Fruit fly (Drosophila melanogaster) whole organism, embryonic: ENCODE data around the gene CG6441.

ENCODE experiments used
- Adf1 ChIP-seq: fragments of 200-800 bp; sonication (Bioruptor generic); IDR thresholded peaks from 2 replicates; pipeline ENCODE4 v1.3.6; 2022; ENCODE audit warnings: missing biosample characterization, missing genetic modification characterization
- CG1024 ChIP-seq: fragments of 200-800 bp; sonication (Bioruptor generic); IDR thresholded peaks from 2 replicates; pipeline ENCODE4 v1.3.6; 2022; ENCODE audit warnings: missing biosample characterization, missing genetic modification characterization
- CG10431 ChIP-seq: fragments of 200-800 bp; sonication (Bioruptor generic); optimal IDR thresholded peaks from 3 replicates; lab custom pipeline; 2018; ENCODE audit warnings: missing biosample characterization, mild to moderate bottlenecking, missing genetic modification characterization
- CG10959 ChIP-seq: fragments of 200-800 bp; sonication (Bioruptor generic); IDR thresholded peaks from 2 replicates; pipeline ENCODE4 v1.3.6; 2022; ENCODE audit warnings: missing biosample characterization, missing genetic modification characterization
- CG11093 ChIP-seq: fragments of 200-800 bp; sonication (Bioruptor generic); IDR thresholded peaks from 3 replicates; pipeline ENCODE4 v1.3.6; 2022; ENCODE audit warnings: missing biosample characterization, missing genetic modification characterization
- CG14965 ChIP-seq: fragments of 200-800 bp; sonication (Bioruptor generic); optimal IDR thresholded peaks from 2 replicates; lab custom pipeline; 2016; ENCODE audit warnings: missing biosample characterization, missing genetic modification characterization, borderline replicate concordance
- CG1603 ChIP-seq: fragments of 200-800 bp; sonication (Bioruptor generic); optimal IDR thresholded peaks from 2 replicates; lab custom pipeline; 2019; ENCODE audit warnings: missing biosample characterization, mild to moderate bottlenecking, missing genetic modification characterization, moderate library complexity
- CG2678 ChIP-seq: fragments of 200-800 bp; sonication (Bioruptor generic); optimal IDR thresholded peaks from 3 replicates; lab custom pipeline; 2019; ENCODE audit warnings: missing biosample characterization, mild to moderate bottlenecking, missing genetic modification characterization, moderate library complexity
- CG31365 ChIP-seq: fragments of 200-800 bp; sonication (Bioruptor generic); optimal IDR thresholded peaks from 2 replicates; lab custom pipeline; 2018; ENCODE audit warnings: missing biosample characterization, mild to moderate bottlenecking, missing genetic modification characterization
- CG32532 ChIP-seq: fragments of 200-800 bp; sonication (Bioruptor generic); IDR thresholded peaks from 2 replicates; pipeline ENCODE4 v1.3.6; 2022; ENCODE audit warnings: missing biosample characterization, missing genetic modification characterization
- CG33213 ChIP-seq: fragments of 200-800 bp; sonication (Bioruptor generic); optimal IDR thresholded peaks from 3 replicates; lab custom pipeline; 2016; ENCODE audit warnings: missing biosample characterization, missing genetic modification characterization
- CG33557 ChIP-seq: fragments of 200-800 bp; sonication (Bioruptor generic); optimal IDR thresholded peaks from 2 replicates; lab custom pipeline; 2019; ENCODE audit warnings: missing biosample characterization, mild to moderate bottlenecking, missing genetic modification characterization, moderate library complexity
- CG34376 ChIP-seq: fragments of 200-800 bp; sonication (Bioruptor generic); optimal IDR thresholded peaks from 2 replicates; lab custom pipeline; 2018; ENCODE audit warnings: missing biosample characterization, mild to moderate bottlenecking, missing genetic modification characterization
- CG4730 ChIP-seq: fragments of 200-800 bp; sonication (Bioruptor generic); IDR thresholded peaks from 2 replicates; pipeline ENCODE4 v1.3.6; 2022; ENCODE audit warnings: missing biosample characterization, missing genetic modification characterization
- CG4820 ChIP-seq: fragments of 200-800 bp; sonication (Bioruptor generic); optimal IDR thresholded peaks from 3 replicates; lab custom pipeline; 2016; ENCODE audit warnings: missing biosample characterization, missing genetic modification characterization
- CG6254 ChIP-seq: fragments of 200-800 bp; sonication (Bioruptor generic); optimal IDR thresholded peaks from 3 replicates; lab custom pipeline; 2017; ENCODE audit warnings: mild to moderate bottlenecking, missing biosample characterization, missing genetic modification reagents, missing genetic modification characterization
- CG6654 ChIP-seq: fragments of 200-800 bp; sonication (Bioruptor generic); optimal IDR thresholded peaks from 2 replicates; lab custom pipeline; 2017; ENCODE audit warnings: missing biosample characterization, mild to moderate bottlenecking, missing genetic modification characterization
- CG7271 ChIP-seq: fragments of 200-800 bp; sonication (Bioruptor generic); optimal IDR thresholded peaks from 2 replicates; lab custom pipeline; 2018; ENCODE audit warnings: missing biosample characterization, mild to moderate bottlenecking, missing genetic modification characterization, moderate library complexity
- CG7963 ChIP-seq: fragments of 200-800 bp; sonication (Bioruptor generic); IDR thresholded peaks from 3 replicates; pipeline ENCODE4 v1.3.6; 2022; ENCODE audit warnings: missing biosample characterization, missing genetic modification characterization; ENCODE audit not compliant: partially characterized antibody
- CG8089 ChIP-seq: fragments of 200-800 bp; sonication (Bioruptor generic); optimal IDR thresholded peaks from 3 replicates; lab custom pipeline; 2016; ENCODE audit warnings: missing biosample characterization, missing genetic modification characterization
- CG9932 ChIP-seq: fragments of 200-800 bp; sonication (Bioruptor generic); IDR thresholded peaks from 2 replicates; pipeline ENCODE4 v1.3.6; 2022; ENCODE audit warnings: missing biosample characterization, missing genetic modification characterization
- CkIIα-i1 ChIP-seq: fragments of 200-800 bp; sonication (Bioruptor generic); IDR thresholded peaks from 2 replicates; pipeline ENCODE4 v1.3.6; 2022; ENCODE audit warnings: missing biosample characterization, missing genetic modification characterization
- Deaf1 ChIP-seq: fragments of 200-800 bp; optimal IDR thresholded peaks from 3 replicates; lab custom pipeline; 2019; ENCODE audit warnings: missing biosample characterization, mild to moderate bottlenecking, missing genetic modification characterization, moderate library complexity
- GATAe ChIP-seq: fragments of 200-800 bp; sonication (Bioruptor generic); conservative IDR thresholded peaks from 2 replicates; pipeline ENCODE4 v1.3.6; 2022; ENCODE audit warnings: missing biosample characterization, missing genetic modification characterization
- HLH54F ChIP-seq: fragments of 200-800 bp; sonication (Bioruptor generic); optimal IDR thresholded peaks from 3 replicates; lab custom pipeline; 2016; ENCODE audit warnings: missing biosample characterization, missing genetic modification characterization
- Hr39 ChIP-seq: fragments of >200 bp; optimal IDR thresholded peaks from 2 replicates; lab custom pipeline; 2017
- Hr78 ChIP-seq, 2 experiments: fragments of 200-800 bp in 1 of 2; fragments of >200 bp in 1 of 2; sonication (Bioruptor generic) in 1 of 2; optimal IDR thresholded peaks; 2 replicates each; lab custom pipeline; 2017 to 2019; ENCODE audit warnings: missing biosample characterization in 2 of 2, missing genetic modification characterization in 2 of 2, mild to moderate bottlenecking in 1 of 2, moderate library complexity in 1 of 2
- Hsf ChIP-seq: fragments of 200-800 bp; sonication (Bioruptor generic); optimal IDR thresholded peaks from 3 replicates; lab custom pipeline; 2016; ENCODE audit warnings: missing biosample characterization, missing genetic modification characterization
- Pdp1 ChIP-seq, 2 experiments: fragments of 200-800 bp; sonication (Bioruptor generic); optimal IDR thresholded peaks; 3 replicates each; lab custom pipeline; 2016; ENCODE audit warnings: missing biosample characterization in 2 of 2, missing genetic modification characterization in 2 of 2, mild to moderate bottlenecking in 1 of 2, moderate library complexity in 1 of 2
- Tbp ChIP-seq: fragments of >200 bp; optimal IDR thresholded peaks from 2 replicates; lab custom pipeline; 2018; ENCODE audit warnings: missing biosample characterization, missing genetic modification characterization
- Usf ChIP-seq: fragments of 200-800 bp; sonication (Bioruptor generic); optimal IDR thresholded peaks from 2 replicates; lab custom pipeline; 2017; ENCODE audit warnings: missing genotype, missing biosample characterization, missing genetic modification characterization
- ato ChIP-seq: fragments of 200-800 bp; sonication (Bioruptor generic); IDR thresholded peaks from 2 replicates; pipeline ENCODE4 v1.3.6; 2022; ENCODE audit warnings: missing biosample characterization, missing genetic modification characterization; ENCODE audit not compliant: partially characterized antibody
- bbx ChIP-seq: fragments of 200-800 bp; sonication (Bioruptor generic); IDR thresholded peaks from 2 replicates; pipeline ENCODE4 v1.3.6; 2022; ENCODE audit warnings: missing biosample characterization, missing genetic modification characterization; ENCODE audit not compliant: partially characterized antibody
- bsh ChIP-seq, 2 experiments: fragments of 200-800 bp; sonication (Bioruptor generic); optimal IDR thresholded peaks; 2 replicates each; lab custom pipeline; 2017 to 2018; ENCODE audit warnings: mild to moderate bottlenecking in 2 of 2, missing biosample characterization in 2 of 2, missing genetic modification characterization in 2 of 2, moderate library complexity in 1 of 2
- chinmo ChIP-seq: fragments of 200-800 bp; sonication (Bioruptor generic); IDR thresholded peaks from 4 replicates; pipeline ENCODE4 v1.3.6; 2022; ENCODE audit warnings: missing biosample characterization, missing genetic modification characterization; ENCODE audit not compliant: partially characterized antibody
- fd3F ChIP-seq: fragments of 200-800 bp; sonication (Bioruptor generic); optimal IDR thresholded peaks from 2 replicates; lab custom pipeline; 2018; ENCODE audit warnings: missing biosample characterization, mild to moderate bottlenecking, missing genetic modification characterization, moderate library complexity
- fu2 ChIP-seq: fragments of 200-800 bp; sonication (Bioruptor generic); optimal IDR thresholded peaks from 2 replicates; lab custom pipeline; 2016; ENCODE audit warnings: missing biosample characterization, missing genetic modification characterization
- inv ChIP-seq: fragments of 200-800 bp; sonication (Bioruptor generic); IDR thresholded peaks from 2 replicates; pipeline ENCODE4 v1.3.6; 2022; ENCODE audit warnings: missing biosample characterization, missing genetic modification characterization; ENCODE audit not compliant: partially characterized antibody
- lbe ChIP-seq: fragments of 200-800 bp; sonication (Bioruptor generic); optimal IDR thresholded peaks from 2 replicates; lab custom pipeline; 2016; ENCODE audit warnings: missing biosample characterization, mild to moderate bottlenecking, missing genetic modification characterization
- pita ChIP-seq: fragments of 200-800 bp; sonication (Bioruptor generic); optimal IDR thresholded peaks from 2 replicates; lab custom pipeline; 2017; ENCODE audit warnings: missing biosample characterization, mild to moderate bottlenecking, missing genetic modification characterization
- sc ChIP-seq, 3 experiments: fragments of >200 bp in 2 of 3; fragments of 200-800 bp in 1 of 3; sonication (Bioruptor generic) in 1 of 3; optimal IDR thresholded peaks; 2 replicates in 2 of 3; 3 replicates in 1 of 3; lab custom pipeline; 2017; ENCODE audit warnings: mild to moderate bottlenecking in 1 of 3, missing biosample characterization in 1 of 3, missing genetic modification characterization in 1 of 3, missing genetic modification reagents in 1 of 3
- scrt ChIP-seq: fragments of 200-800 bp; sonication (Bioruptor generic); optimal IDR thresholded peaks from 2 replicates; lab custom pipeline; 2018; ENCODE audit warnings: missing biosample characterization, mild to moderate bottlenecking, missing genetic modification characterization, moderate library complexity
- seq ChIP-seq: fragments of 200-800 bp; sonication (Bioruptor generic); IDR thresholded peaks from 2 replicates; pipeline ENCODE4 v1.3.6; 2022; ENCODE audit warnings: missing biosample characterization, missing genetic modification characterization
- sima ChIP-seq: fragments of 200-800 bp; sonication (Bioruptor generic); optimal IDR thresholded peaks from 2 replicates; lab custom pipeline; 2016; ENCODE audit warnings: missing biosample characterization, missing genetic modification characterization
- sug ChIP-seq: fragments of 200-800 bp; optimal IDR thresholded peaks from 2 replicates; lab custom pipeline; 2019; ENCODE audit warnings: missing biosample characterization, mild to moderate bottlenecking, missing genetic modification characterization, moderate library complexity
- tap ChIP-seq: fragments of 200-800 bp; optimal IDR thresholded peaks from 3 replicates; lab custom pipeline; 2019; ENCODE audit warnings: missing biosample characterization, mild to moderate bottlenecking, missing genetic modification characterization, moderate library complexity
- ttk ChIP-seq: fragments of 200-800 bp; sonication (Bioruptor generic); IDR thresholded peaks from 2 replicates; pipeline ENCODE4 v2.1.2; 2022; ENCODE audit warnings: missing biosample characterization, missing genetic modification characterization
- tx ChIP-seq: fragments of 200-800 bp; sonication (Bioruptor generic); optimal IDR thresholded peaks from 2 replicates; lab custom pipeline; 2016; ENCODE audit warnings: missing biosample characterization, missing genetic modification characterization

Gene CG6441

dm6 chr2L:7433337-7433956, 41.1 kb upstream of the CG6441 start, which contains the start of gene CG5958:
Gene CG5958 (minus strand): TSS chr2L:7433516.
- TF ChIP-seq scrt = no peak
- TF ChIP-seq CG7963 (GFP tag; lab: Robert Waterston, UW) = no peak
- peak; percentile 8 for TF ChIP-seq sug (tag; lab: Kevin White, UChicago)
- TF ChIP-seq Hr39 (lab: Kevin White, UChicago) = no peak
- peak; percentile 75 for TF ChIP-seq Deaf1
- no peak for TF ChIP-seq CG6654
- peak; percentile 32 for TF ChIP-seq CG34376
- no peak for TF ChIP-seq tx (GFP tag; lab: Kevin White, UChicago)
- no peak for TF ChIP-seq CG33213 (GFP tag; lab: Kevin White, UChicago)
- no peak for TF ChIP-seq inv (GFP tag; lab: Robert Waterston, UW)
- peak; percentile 11; the same call in 1 of the 2 replicates for TF ChIP-seq GATAe (GFP tag; lab: Robert Waterston, UW)
- peak in 1 of 2 experiments; percentile 33 for TF ChIP-seq Pdp1 (GFP tag; optimal IDR thresholded peaks at IDR 0.05; lab: Kevin White, UChicago)
- no peak for TF ChIP-seq pita (GFP tag; lab: Kevin White, UChicago)
- no peak for TF ChIP-seq CkIIα-i1 (GFP tag; lab: Robert Waterston, UW)
- no peak for TF ChIP-seq CG32532
- TF ChIP-seq CG4730 (GFP tag; lab: Robert Waterston, UW) = no peak
- TF ChIP-seq ttk (GFP tag; lab: Robert Waterston, UW) = no peak
- no peak for TF ChIP-seq fd3F (GFP tag; lab: Kevin White, UChicago)
- peak; percentile 21 for TF ChIP-seq lbe
- no peak for TF ChIP-seq CG8089 (GFP tag; lab: Kevin White, UChicago)
- peak; percentile 86 for TF ChIP-seq Adf1 (GFP tag; lab: Robert Waterston, UW)
- TF ChIP-seq CG4820 (GFP tag; lab: Kevin White, UChicago) = peak; percentile 21
- no peak for TF ChIP-seq CG2678 (tag; lab: Kevin White, UChicago)
- no peak for TF ChIP-seq fu2 (GFP tag; lab: Kevin White, UChicago)
- TF ChIP-seq sc (optimal IDR thresholded peaks at IDR 0.05; lab: Kevin White, UChicago) = no peak
- no peak for TF ChIP-seq sc (GFP tag; optimal IDR thresholded peaks at IDR 0.05; lab: Kevin White, UChicago)
- TF ChIP-seq Tbp (GFP tag; lab: Kevin White, UChicago) = no peak
- no peak for TF ChIP-seq CG1603
- TF ChIP-seq Hr78 (GFP tag; optimal IDR thresholded peaks at IDR 0.05; lab: Kevin White, UChicago) = peak in 1 of 2 experiments; percentile 91
- no peak for TF ChIP-seq chinmo

- no peak for TF ChIP-seq CG31365
- no peak for TF ChIP-seq CG7271 (tag; lab: Kevin White, UChicago)
- TF ChIP-seq seq (GFP tag; lab: Robert Waterston, UW) = peak; percentile 88
- 0 out of 3 replicates have a peak, but pooled peaks have one; percentile 46 for TF ChIP-seq CG11093 (GFP tag; lab: Robert Waterston, UW)
- 0 out of 2 replicates have a peak, but pooled peaks have one; percentile 45 for TF ChIP-seq CG1024
- TF ChIP-seq CG33557 = no peak
- TF ChIP-seq CG14965 (GFP tag; lab: Kevin White, UChicago) = no peak
- no peak for TF ChIP-seq bbx (GFP tag; lab: Robert Waterston, UW)
- TF ChIP-seq CG9932 = peak; percentile 88
- peak; percentile 49 for TF ChIP-seq Usf
- peak; percentile 38; the same call in 1 of the 2 replicates for TF ChIP-seq CG10959 (GFP tag; lab: Robert Waterston, UW)
- no peak for TF ChIP-seq CG10431 (GFP tag; lab: Kevin White, UChicago)
- peak; percentile 58 for TF ChIP-seq tap (tag; lab: Kevin White, UChicago)
- peak; percentile 45 for TF ChIP-seq Hsf
- peak in 1 of 2 experiments; percentile 65 for TF ChIP-seq bsh (GFP tag; optimal IDR thresholded peaks at IDR 0.05; lab: Kevin White, UChicago)
- TF ChIP-seq CG6254 (GFP tag; lab: Kevin White, UChicago) = no peak
- TF ChIP-seq ato (GFP tag; lab: Robert Waterston, UW) = no peak
- TF ChIP-seq sima (GFP tag; lab: Kevin White, UChicago) = no peak
- peak; percentile 62 for TF ChIP-seq HLH54F
Observed at dm6 chr2L:7433957-7434736, 40.4 kb upstream of the CG6441 start.
